Worm (Caenorhabditis elegans) whole organism, L4/young adult: ENCODE results near the gene col-150.

ENCODE experiments used
- dao-5 ChIP-seq: sonication (generic microtip); optimal IDR thresholded peaks from 2 replicates; lab custom pipeline; 2016; ENCODE audit warnings: missing genotype, missing genetic modification characterization, moderate library complexity, missing compliant biosample characterization
- him-1 ChIP-seq: sonication (generic microtip); optimal IDR thresholded peaks from 2 replicates; lab custom pipeline; 2016; ENCODE audit warnings: missing genotype, missing genetic modification reagents, missing genetic modification characterization, missing compliant biosample characterization

DNA sequence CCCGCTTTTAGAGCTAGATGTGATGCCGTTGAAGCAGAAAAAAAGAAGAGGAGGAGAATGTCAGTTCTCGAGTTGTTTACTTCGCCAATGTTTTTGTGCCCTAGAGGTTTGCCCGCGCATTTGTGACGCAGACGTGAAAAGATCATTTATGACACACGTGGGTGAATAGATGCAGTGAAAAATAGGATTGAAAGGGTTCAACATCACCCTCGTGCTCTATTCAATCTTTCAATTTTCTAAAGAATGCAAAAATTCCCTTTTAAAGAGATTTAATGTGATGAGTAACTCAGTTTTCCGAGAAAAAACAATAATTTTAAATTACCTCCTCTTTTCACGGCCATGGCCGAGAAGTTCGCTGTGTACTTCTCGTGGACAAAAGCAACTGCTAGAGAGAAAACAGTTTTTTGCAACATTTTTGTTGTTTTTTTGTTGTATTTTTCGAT lies 48.0 kb downstream of the col-150 start:
- TF ChIP-seq him-1 (tag; lab: Kevin White, UChicago) (no peak), dao-5 (no peak)
